Fruit fly (Drosophila melanogaster) whole organism, embryonic: Measurements from ENCODE around the gene CG18765.

Experiments used
- Atf6 ChIP-seq: fragments of 200-800 bp; sonication (Bioruptor generic); IDR thresholded peaks from 2 replicates; pipeline ENCODE4 v1.3.6; 2022; ENCODE audit warnings: missing biosample characterization, missing genetic modification characterization
- Blimp-1 ChIP-seq: fragments of 200-800 bp; sonication (Bioruptor generic); optimal IDR thresholded peaks from 3 replicates; lab custom pipeline; 2018; ENCODE audit warnings: missing biosample characterization, missing genetic modification characterization, mild to moderate bottlenecking, moderate library complexity, missing genetic modification reagents
- CG10209 ChIP-seq: fragments of 200-800 bp; sonication (Bioruptor generic); optimal IDR thresholded peaks from 3 replicates; lab custom pipeline; 2017; ENCODE audit warnings: missing biosample characterization, mild to moderate bottlenecking, missing genetic modification characterization, missing genetic modification reagents
- CG10462 ChIP-seq: fragments of 200-800 bp; sonication (Bioruptor generic); optimal IDR thresholded peaks from 2 replicates; lab custom pipeline; 2016; ENCODE audit warnings: missing biosample characterization, missing genetic modification characterization
- CG10959 ChIP-seq: fragments of 200-800 bp; sonication (Bioruptor generic); IDR thresholded peaks from 2 replicates; pipeline ENCODE4 v1.3.6; 2022; ENCODE audit warnings: missing biosample characterization, missing genetic modification characterization
- CG11504 ChIP-seq: fragments of 200-800 bp; sonication (Bioruptor generic); optimal IDR thresholded peaks from 3 replicates; lab custom pipeline; 2019; ENCODE audit warnings: missing biosample characterization, mild to moderate bottlenecking, missing genetic modification characterization, moderate library complexity
- CG13424 ChIP-seq: fragments of 200-800 bp; sonication (Bioruptor generic); optimal IDR thresholded peaks from 2 replicates; lab custom pipeline; 2019; ENCODE audit warnings: missing biosample characterization, mild to moderate bottlenecking, missing genetic modification characterization, moderate library complexity
- CG14014 ChIP-seq: fragments of 200-800 bp; sonication (Bioruptor generic); IDR thresholded peaks from 2 replicates; pipeline ENCODE4 v1.3.6; 2022; ENCODE audit warnings: missing biosample characterization, missing genetic modification characterization
- CG14667 ChIP-seq: fragments of 200-800 bp; sonication (Bioruptor generic); IDR thresholded peaks from 2 replicates; pipeline ENCODE4 v1.3.6; 2022; ENCODE audit warnings: missing biosample characterization, missing genetic modification characterization
- CG15514 ChIP-seq: fragments of 200-800 bp; sonication (Bioruptor generic); optimal IDR thresholded peaks from 3 replicates; lab custom pipeline; 2017; ENCODE audit warnings: missing biosample characterization, missing genetic modification characterization, mild to moderate bottlenecking, moderate library complexity, missing genetic modification reagents
- CG16779 ChIP-seq: fragments of 200-800 bp; sonication (Bioruptor generic); IDR thresholded peaks from 2 replicates; pipeline ENCODE4 v1.3.6; 2022; ENCODE audit warnings: missing biosample characterization, missing genetic modification characterization
- CG1792 ChIP-seq: fragments of 200-800 bp; sonication (Bioruptor generic); optimal IDR thresholded peaks from 2 replicates; lab custom pipeline; 2016; ENCODE audit warnings: missing biosample characterization, missing genetic modification characterization
- CG2678 ChIP-seq: fragments of 200-800 bp; sonication (Bioruptor generic); optimal IDR thresholded peaks from 3 replicates; lab custom pipeline; 2019; ENCODE audit warnings: missing biosample characterization, mild to moderate bottlenecking, missing genetic modification characterization, moderate library complexity
- CG32532 ChIP-seq: fragments of 200-800 bp; sonication (Bioruptor generic); IDR thresholded peaks from 2 replicates; pipeline ENCODE4 v1.3.6; 2022; ENCODE audit warnings: missing biosample characterization, missing genetic modification characterization
- CG4360 ChIP-seq: fragments of 200-800 bp; sonication (Bioruptor generic); IDR thresholded peaks from 2 replicates; pipeline ENCODE4 v1.3.6; 2022; ENCODE audit warnings: missing biosample characterization, missing genetic modification characterization
- CG6854 ChIP-seq: fragments of 200-800 bp; sonication (Bioruptor generic); optimal IDR thresholded peaks from 3 replicates; lab custom pipeline; 2017; ENCODE audit warnings: missing biosample characterization, mild to moderate bottlenecking, missing genetic modification characterization
- CG7928 ChIP-seq: fragments of 200-800 bp; sonication (Bioruptor generic); optimal IDR thresholded peaks from 2 replicates; lab custom pipeline; 2017; ENCODE audit warnings: missing biosample characterization, mild to moderate bottlenecking, missing genetic modification characterization
- CG8478 ChIP-seq: fragments of >200 bp; optimal IDR thresholded peaks from 2 replicates; lab custom pipeline; 2018
- CG8924 ChIP-seq: fragments of 200-800 bp; optimal IDR thresholded peaks from 3 replicates; lab custom pipeline; 2019; ENCODE audit warnings: missing biosample characterization, mild to moderate bottlenecking, missing genetic modification characterization, moderate library complexity
- CHES-1-like ChIP-seq: fragments of 200-800 bp; sonication (Bioruptor generic); optimal IDR thresholded peaks from 2 replicates; lab custom pipeline; 2016; ENCODE audit warnings: missing biosample characterization, missing genetic modification characterization
- CkIIα-i1 ChIP-seq: fragments of 200-800 bp; sonication (Bioruptor generic); IDR thresholded peaks from 2 replicates; pipeline ENCODE4 v1.3.6; 2022; ENCODE audit warnings: missing biosample characterization, missing genetic modification characterization
- CoRest ChIP-seq: fragments of 200-800 bp; sonication (Bioruptor generic); optimal IDR thresholded peaks from 3 replicates; lab custom pipeline; 2018; ENCODE audit warnings: missing biosample characterization, mild to moderate bottlenecking, missing genetic modification characterization, moderate library complexity
- Eip74EF ChIP-seq, 2 experiments: fragments of 200-800 bp in 1 of 2; fragments of >200 bp in 1 of 2; sonication (Bioruptor generic) in 1 of 2; optimal IDR thresholded peaks; 2 replicates each; lab custom pipeline; 2017 to 2019; ENCODE audit warnings: missing biosample characterization in 2 of 2, missing genetic modification characterization in 2 of 2, mild to moderate bottlenecking in 1 of 2, moderate library complexity in 1 of 2
- Ets65A ChIP-seq: fragments of 200-800 bp; sonication (Bioruptor generic); peaks from one replicate; lab custom pipeline; 2016; ENCODE audit warnings: missing biosample characterization, missing genetic modification characterization
- HLH54F ChIP-seq: fragments of 200-800 bp; sonication (Bioruptor generic); optimal IDR thresholded peaks from 3 replicates; lab custom pipeline; 2016; ENCODE audit warnings: missing biosample characterization, missing genetic modification characterization
- Hand ChIP-seq: fragments of 200-800 bp; sonication (Bioruptor generic); optimal IDR thresholded peaks from 2 replicates; lab custom pipeline; 2017; ENCODE audit warnings: mild to moderate bottlenecking, missing biosample characterization, missing genetic modification reagents, missing genetic modification characterization
- HmgD ChIP-seq: fragments of 200-800 bp; sonication (Bioruptor generic); optimal IDR thresholded peaks from 3 replicates; lab custom pipeline; 2016; ENCODE audit warnings: missing biosample characterization, missing genetic modification characterization
- Lhr ChIP-seq: fragments of 200-800 bp; sonication (Bioruptor generic); optimal IDR thresholded peaks from 3 replicates; lab custom pipeline; 2017; ENCODE audit warnings: mild to moderate bottlenecking, missing biosample characterization, missing genetic modification reagents, missing genetic modification characterization
- Meics ChIP-seq: fragments of 200-800 bp; sonication (Bioruptor generic); optimal IDR thresholded peaks from 2 replicates; lab custom pipeline; 2017; ENCODE audit warnings: missing biosample characterization, mild to moderate bottlenecking, missing genetic modification characterization
- Opbp ChIP-seq: fragments of 200-800 bp; sonication (Bioruptor generic); IDR thresholded peaks from 3 replicates; pipeline ENCODE4 v1.3.6; 2022; ENCODE audit warnings: missing biosample characterization, missing genetic modification characterization; ENCODE audit not compliant: partially characterized antibody
- Side ChIP-seq: fragments of 200-800 bp; sonication (Bioruptor generic); optimal IDR thresholded peaks from 2 replicates; lab custom pipeline; 2016; ENCODE audit warnings: missing biosample characterization, missing genetic modification characterization
- Sox102F ChIP-seq: fragments of 200-800 bp; sonication (Bioruptor generic); optimal IDR thresholded peaks from 2 replicates; lab custom pipeline; 2018; ENCODE audit warnings: missing biosample characterization, mild to moderate bottlenecking, missing genetic modification characterization, moderate library complexity
- Ssrp ChIP-seq: fragments of 200-800 bp; sonication (Bioruptor generic); optimal IDR thresholded peaks from 2 replicates; lab custom pipeline; 2018; ENCODE audit warnings: missing biosample characterization, mild to moderate bottlenecking, missing genetic modification characterization, moderate library complexity
- bcd ChIP-seq: fragments of 200-800 bp; sonication (Bioruptor generic); optimal IDR thresholded peaks from 2 replicates; lab custom pipeline; 2017; ENCODE audit warnings: missing biosample characterization, mild to moderate bottlenecking, missing genetic modification characterization
- caup ChIP-seq: fragments of 200-800 bp; sonication (Bioruptor generic); optimal IDR thresholded peaks from 3 replicates; lab custom pipeline; 2017; ENCODE audit warnings: missing biosample characterization, mild to moderate bottlenecking, missing genetic modification characterization, moderate library complexity; ENCODE audit not compliant: severe bottlenecking
- chm ChIP-seq: fragments of 200-800 bp; sonication (Bioruptor generic); IDR thresholded peaks from 2 replicates; pipeline ENCODE4 v1.3.6; 2022; ENCODE audit warnings: missing biosample characterization, missing genetic modification characterization
- da ChIP-seq: fragments of 200-800 bp; sonication (Bioruptor generic); optimal IDR thresholded peaks from 2 replicates; lab custom pipeline; 2016; ENCODE audit warnings: missing biosample characterization, missing genetic modification characterization
- en ChIP-seq: fragments of 200-800 bp; sonication (Bioruptor generic); optimal IDR thresholded peaks from 2 replicates; lab custom pipeline; 2016; ENCODE audit warnings: missing biosample characterization, missing genetic modification characterization
- fd64A ChIP-seq: fragments of 200-800 bp; sonication (Bioruptor generic); optimal IDR thresholded peaks from 3 replicates; lab custom pipeline; 2018; ENCODE audit warnings: missing biosample characterization, mild to moderate bottlenecking, missing genetic modification characterization
- hb ChIP-seq: fragments of 200-800 bp; sonication (Bioruptor generic); IDR thresholded peaks from 3 replicates; pipeline ENCODE4 v1.3.6; 2022; ENCODE audit warnings: missing biosample characterization, missing genetic modification characterization; ENCODE audit not compliant: partially characterized antibody
- hbn ChIP-seq: fragments of 200-800 bp; sonication (Bioruptor generic); IDR thresholded peaks from 2 replicates; pipeline ENCODE4 v1.3.6; 2022; ENCODE audit warnings: missing biosample characterization, missing genetic modification characterization; ENCODE audit not compliant: partially characterized antibody
- hth ChIP-seq: fragments of >200 bp; optimal IDR thresholded peaks from 2 replicates; lab custom pipeline; 2017; ENCODE audit warnings: inconsistent platforms
- jumu ChIP-seq: fragments of 200-800 bp; sonication (Bioruptor generic); optimal IDR thresholded peaks from 3 replicates; lab custom pipeline; 2016; ENCODE audit warnings: missing biosample characterization, missing genetic modification characterization
- luna ChIP-seq: fragments of 200-800 bp; sonication (Bioruptor generic); optimal IDR thresholded peaks from 2 replicates; lab custom pipeline; 2016; ENCODE audit warnings: missing biosample characterization, missing genetic modification characterization
- odd ChIP-seq: fragments of 200-800 bp; sonication (Bioruptor generic); optimal IDR thresholded peaks from 2 replicates; lab custom pipeline; 2017; ENCODE audit warnings: missing biosample characterization, mild to moderate bottlenecking, missing genetic modification characterization
- pfk ChIP-seq: fragments of 200-800 bp; sonication (Bioruptor generic); optimal IDR thresholded peaks from 2 replicates; lab custom pipeline; 2018; ENCODE audit warnings: missing biosample characterization, mild to moderate bottlenecking, missing genetic modification characterization, moderate library complexity
- sna ChIP-seq: fragments of 200-800 bp; sonication (Bioruptor generic); IDR thresholded peaks from 2 replicates; pipeline ENCODE4 v1.3.6; 2022; ENCODE audit warnings: missing biosample characterization, missing genetic modification characterization; ENCODE audit not compliant: partially characterized antibody
- tap ChIP-seq: fragments of 200-800 bp; optimal IDR thresholded peaks from 3 replicates; lab custom pipeline; 2019; ENCODE audit warnings: missing biosample characterization, mild to moderate bottlenecking, missing genetic modification characterization, moderate library complexity
- toy ChIP-seq: fragments of 200-800 bp; sonication (Bioruptor generic); IDR thresholded peaks from 2 replicates; pipeline ENCODE4 v1.3.6; 2022; ENCODE audit warnings: missing biosample characterization, missing genetic modification characterization
- vfl ChIP-seq: fragments of 200-800 bp; sonication (Bioruptor generic); optimal IDR thresholded peaks from 2 replicates; lab custom pipeline; 2016; ENCODE audit warnings: missing biosample characterization, missing genetic modification characterization
- wek ChIP-seq: fragments of 200-800 bp; sonication (Bioruptor generic); optimal IDR thresholded peaks from 3 replicates; lab custom pipeline; 2018; ENCODE audit warnings: missing biosample characterization, mild to moderate bottlenecking, missing genetic modification characterization, moderate library complexity

CG18765 gene

dm6 chr3R:11657786-11658193, 33.8 kb downstream of the CG18765 start (continued):
- TF ChIP-seq pfk (no peak), HmgD (GFP tag; lab: Kevin White, UChicago) (no peak), toy (no peak), sna (no peak), Meics (GFP tag; lab: Kevin White, UChicago) (peak; percentile 50), Hand (no peak), CG10209 (GFP tag; lab: Kevin White, UChicago) (no peak), vfl (peak; percentile 38), fd64A (GFP tag; lab: Kevin White, UChicago) (no peak), luna (GFP tag; lab: Kevin White, UChicago) (no peak), tap (tag; lab: Kevin White, UChicago) (peak; percentile 44), CG11504 (peak; percentile 54), CG8924 (tag; lab: Kevin White, UChicago) (peak; percentile 13), Ets65A (peak; percentile 78), Opbp (GFP tag; lab: Robert Waterston, UW) (no peak), CkIIα-i1 (GFP tag; lab: Robert Waterston, UW) (no peak; the same call in 1 of the 2 replicates), hbn (GFP tag; lab: Robert Waterston, UW) (no peak), Blimp-1 (GFP tag; lab: Kevin White, UChicago) (peak; percentile 46), CG14667 (no peak), Lhr (GFP tag; lab: Kevin White, UChicago) (no peak), CG10959 (no peak), CoRest (peak; percentile 29), CG32532 (peak; percentile 66), hb (GFP tag; lab: Robert Waterston, UW) (no peak), CG14014 (GFP tag; lab: Robert Waterston, UW) (no peak), odd (no peak), hth (lab: Kevin White, UChicago) (no peak), Atf6 (GFP tag; lab: Robert Waterston, UW) (no peak), CG8478 (lab: Kevin White, UChicago) (no peak), CG13424 (tag; lab: Kevin White, UChicago) (peak; percentile 33), Side (peak; percentile 22), Eip74EF (GFP tag; optimal IDR thresholded peaks at IDR 0.05; lab: Kevin White, UChicago) (no peak), HLH54F (GFP tag; lab: Kevin White, UChicago) (peak; percentile 32), CG1792 (GFP tag; lab: Kevin White, UChicago) (no peak), en (GFP tag; lab: Kevin White, UChicago) (no peak), caup (GFP tag; lab: Kevin White, UChicago) (peak; percentile 29), CG6854 (GFP tag; lab: Kevin White, UChicago) (no peak), chm (GFP tag; lab: Robert Waterston, UW) (no peak), CG7928 (GFP tag; lab: Kevin White, UChicago) (no peak), CG15514 (GFP tag; lab: Kevin White, UChicago) (peak; percentile 15), CG16779 (no peak), bcd (peak; percentile 29), jumu (peak; percentile 51), CG4360 (no peak), Ssrp (no peak), Sox102F (GFP tag; lab: Kevin White, UChicago) (peak; percentile 10), wek (GFP tag; lab: Kevin White, UChicago) (no peak), CHES-1-like (GFP tag; lab: Kevin White, UChicago) (no peak), CG2678 (peak; percentile 52), da (GFP tag; lab: Kevin White, UChicago) (no peak), CG10462 (GFP tag; lab: Kevin White, UChicago) (no peak)
